Fruit fly (Drosophila melanogaster): Measurements from ENCODE around the gene Nuak.
A peak's percentile ranks its signal among the peaks of the same experiment; 100 is the strongest.

Gene Nuak

dm6 chr3R:10226132-10227023, 37.7 kb upstream of the Nuak start (continued):
- TF ChIP-seq Doc3 (GFP tag; IDR thresholded peaks at IDR 0.05; ENCODE audit: partially characterized antibody): no peak
- TF ChIP-seq CG8944 (GFP tag; optimal IDR thresholded peaks at IDR 0.05): no peak
- TF ChIP-seq NK7.1 (GFP tag; optimal IDR thresholded peaks at IDR 0.05): no peak
- TF ChIP-seq CG17359 (tag; optimal IDR thresholded peaks at IDR 0.05): no peak
- no peak for TF ChIP-seq wdn (GFP tag; IDR thresholded peaks at IDR 0.05)
- no peak for TF ChIP-seq crol (GFP tag; IDR thresholded peaks at IDR 0.05)
- TF ChIP-seq otp (GFP tag; IDR thresholded peaks at IDR 0.05): no peak
- TF ChIP-seq vvl (GFP tag; IDR thresholded peaks at IDR 0.05): no peak
- no peak for TF ChIP-seq so (GFP tag; IDR thresholded peaks at IDR 0.05)
- no peak for TF ChIP-seq CG12942 (GFP tag; optimal IDR thresholded peaks at IDR 0.05)
- TF ChIP-seq slbo (GFP tag; IDR thresholded peaks at IDR 0.05): peak; percentile 6; the same call in 1 of the 2 replicates
- TF ChIP-seq zfh1 (GFP tag; IDR thresholded peaks at IDR 0.05): no peak
- peak; percentile 70 for TF ChIP-seq abd-A (tag; optimal IDR thresholded peaks at IDR 0.05)
- no peak for TF ChIP-seq CG12299 (tag; optimal IDR thresholded peaks at IDR 0.05)
- TF ChIP-seq MESR4 (GFP tag; optimal IDR thresholded peaks at IDR 0.05): no peak
- TF ChIP-seq CG4854 (GFP tag; optimal IDR thresholded peaks at IDR 0.05): no peak
- TF ChIP-seq CG10543 (GFP tag; optimal IDR thresholded peaks at IDR 0.05): peak; percentile 17
- TF ChIP-seq Hr78 (GFP tag; optimal IDR thresholded peaks at IDR 0.05): no peak
- TF ChIP-seq NfI (GFP tag; optimal IDR thresholded peaks at IDR 0.05): no peak
- TF ChIP-seq sima (GFP tag; optimal IDR thresholded peaks at IDR 0.05): no peak
- no peak for TF ChIP-seq Camta (GFP tag; optimal IDR thresholded peaks at IDR 0.05)
- no peak for TF ChIP-seq toy (GFP tag; IDR thresholded peaks at IDR 0.05)
- TF ChIP-seq NC2β (GFP tag; optimal IDR thresholded peaks at IDR 0.05): no peak
- no peak for TF ChIP-seq da (GFP tag; optimal IDR thresholded peaks at IDR 0.05)
- TF ChIP-seq esg (GFP tag; conservative IDR thresholded peaks at IDR 0.05): no peak
- TF ChIP-seq Hmx (GFP tag; optimal IDR thresholded peaks at IDR 0.05): no peak
- no peak for TF ChIP-seq mirr (GFP tag; optimal IDR thresholded peaks at IDR 0.05)
- no peak for TF ChIP-seq Mes4 (GFP tag; optimal IDR thresholded peaks at IDR 0.05)
- TF ChIP-seq CG31224 (GFP tag; IDR thresholded peaks at IDR 0.05): no peak
- no peak for TF ChIP-seq Nf-YB (GFP tag; optimal IDR thresholded peaks at IDR 0.05)
- TF ChIP-seq chinmo (GFP tag; IDR thresholded peaks at IDR 0.05; ENCODE audit: partially characterized antibody): 0 out of 4 replicates have a peak, but pooled peaks have one; percentile 62
- TF ChIP-seq exex (tag; optimal IDR thresholded peaks at IDR 0.05): no peak
- TF ChIP-seq Hmr (GFP tag; optimal IDR thresholded peaks at IDR 0.05): peak; percentile 29
- TF ChIP-seq HLH54F (GFP tag; optimal IDR thresholded peaks at IDR 0.05): no peak
- no peak for TF ChIP-seq CG32772 (GFP tag; IDR thresholded peaks at IDR 0.05)
- TF ChIP-seq PHDP (tag; optimal IDR thresholded peaks at IDR 0.05): no peak
- TF ChIP-seq cg (GFP tag; optimal IDR thresholded peaks at IDR 0.05): peak; percentile 62
- TF ChIP-seq CG7963 (GFP tag; IDR thresholded peaks at IDR 0.05; ENCODE audit: partially characterized antibody): no peak
- no peak for TF ChIP-seq CG4424 (GFP tag; optimal IDR thresholded peaks at IDR 0.05)
- no peak for TF ChIP-seq Ravus (GFP tag; IDR thresholded peaks at IDR 0.05)
- TF ChIP-seq CG7556 (GFP tag; optimal IDR thresholded peaks at IDR 0.05): no peak
- TF ChIP-seq CG33557 (GFP tag; optimal IDR thresholded peaks at IDR 0.05): no peak
- no peak for TF ChIP-seq Oli (tag; optimal IDR thresholded peaks at IDR 0.05)
- peak; percentile 59 for TF ChIP-seq CG8478 (optimal IDR thresholded peaks at IDR 0.05)
- no peak for TF ChIP-seq CG3726 (GFP tag; IDR thresholded peaks at IDR 0.05)
- TF ChIP-seq Spps (tag; optimal IDR thresholded peaks at IDR 0.05): no peak
- TF ChIP-seq wor (GFP tag; IDR thresholded peaks at IDR 0.05): no peak
- TF ChIP-seq pum (GFP tag; optimal IDR thresholded peaks at IDR 0.05): no peak
- peak; percentile 40; the same call in 1 of the 3 replicates for TF ChIP-seq Dbx (GFP tag; IDR thresholded peaks at IDR 0.05)
- no peak for TF ChIP-seq CG6813 (GFP tag; optimal IDR thresholded peaks at IDR 0.05)

Measured in whole organism, embryonic.